Fruit fly (Drosophila melanogaster): ENCODE data around the gene CG31817.

CG31817 gene

DNA sequence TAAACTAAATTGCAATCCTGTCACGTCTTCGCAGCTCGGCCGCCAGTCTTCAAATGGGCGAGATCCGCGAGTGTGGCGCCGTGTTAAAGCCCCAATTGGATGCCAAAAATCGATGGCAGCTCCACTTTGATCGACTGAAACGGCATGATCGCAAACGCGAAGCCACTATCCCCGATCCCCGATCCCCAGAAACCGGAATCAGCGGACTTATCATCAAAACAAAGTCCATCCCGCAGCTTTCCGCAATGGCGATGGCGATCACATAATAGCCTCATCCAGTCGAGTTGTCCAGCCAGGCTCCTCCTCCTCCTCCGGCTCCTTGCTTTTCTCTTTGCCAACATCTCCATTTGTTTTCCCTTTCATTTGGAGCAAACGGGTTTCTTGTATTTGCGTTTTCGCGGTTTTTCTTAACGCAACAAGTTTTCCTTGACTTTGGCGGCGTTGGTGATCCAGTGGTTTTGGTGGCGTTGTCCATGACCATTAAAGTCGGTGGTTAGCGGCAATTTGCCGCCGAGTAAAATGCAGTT, 44.6 kb downstream of the CG31817 start, which contains the start of gene CG13258:
CG13258 (minus strand) TSS at position 51 of the 527 bp plus-strand sequence.
- no peak for TF ChIP-seq Myc (optimal IDR thresholded peaks at IDR 0.05)
- no peak for TF ChIP-seq ttk (optimal IDR thresholded peaks at IDR 0.05)
- TF ChIP-seq psq (optimal IDR thresholded peaks at IDR 0.05), result no peak
- TF ChIP-seq insv (optimal IDR thresholded peaks at IDR 0.05), result no peak
- no peak for TF ChIP-seq Sin3A (optimal IDR thresholded peaks at IDR 0.05)
- TF ChIP-seq h (optimal IDR thresholded peaks at IDR 0.05), result no peak

DNA sequence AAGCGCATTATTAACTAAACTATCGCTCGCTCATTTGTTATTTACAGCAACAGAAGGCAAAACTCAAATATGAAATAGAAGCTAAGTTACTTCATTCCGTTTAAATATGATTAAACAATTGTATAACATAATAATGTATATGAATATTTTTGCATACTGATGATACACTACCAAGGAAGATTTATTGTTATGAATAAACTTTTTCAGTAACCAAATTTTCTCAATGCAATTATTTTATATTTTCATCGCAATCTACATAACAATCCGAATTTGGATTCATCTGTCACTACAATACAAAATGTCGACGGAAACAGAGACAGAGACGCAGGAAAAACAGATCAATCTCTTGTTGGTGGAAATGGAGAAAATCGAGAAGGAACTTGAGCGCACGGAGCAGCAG, 46.7 kb downstream of the CG31817 start, which contains the start of gene CG17329:
CG17329 (plus strand) TSS at position 301 of the 400 bp plus-strand sequence.
- TF ChIP-seq ttk (optimal IDR thresholded peaks at IDR 0.05) (no peak), Myc (optimal IDR thresholded peaks at IDR 0.05) (no peak), Sin3A (optimal IDR thresholded peaks at IDR 0.05) (no peak), h (optimal IDR thresholded peaks at IDR 0.05) (no peak), insv (optimal IDR thresholded peaks at IDR 0.05) (no peak), psq (optimal IDR thresholded peaks at IDR 0.05) (no peak)

DNA sequence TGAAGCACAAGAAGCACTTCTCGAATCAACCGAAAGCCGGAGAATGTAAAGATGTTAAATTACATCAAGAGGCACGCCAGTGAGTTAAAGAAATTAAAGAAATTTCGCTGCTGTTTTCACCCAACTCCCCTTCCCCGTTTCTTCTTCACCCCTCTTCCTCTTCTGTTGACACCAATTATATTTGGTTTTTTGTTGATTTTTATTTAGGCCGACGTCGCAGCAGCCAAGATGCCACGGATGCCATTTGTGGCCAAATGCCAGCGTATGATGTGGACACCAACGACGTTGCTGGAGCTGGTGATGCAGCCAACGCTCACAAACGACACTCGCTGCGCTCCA, 49.3 kb downstream of the CG31817 start:
- no peak for TF ChIP-seq ttk (optimal IDR thresholded peaks at IDR 0.05)
- no peak for TF ChIP-seq h (optimal IDR thresholded peaks at IDR 0.05)
- TF ChIP-seq insv (optimal IDR thresholded peaks at IDR 0.05), result no peak
- TF ChIP-seq Sin3A (optimal IDR thresholded peaks at IDR 0.05), result no peak
- no peak for TF ChIP-seq psq (optimal IDR thresholded peaks at IDR 0.05)
- TF ChIP-seq Myc (optimal IDR thresholded peaks at IDR 0.05), result no peak

DNA sequence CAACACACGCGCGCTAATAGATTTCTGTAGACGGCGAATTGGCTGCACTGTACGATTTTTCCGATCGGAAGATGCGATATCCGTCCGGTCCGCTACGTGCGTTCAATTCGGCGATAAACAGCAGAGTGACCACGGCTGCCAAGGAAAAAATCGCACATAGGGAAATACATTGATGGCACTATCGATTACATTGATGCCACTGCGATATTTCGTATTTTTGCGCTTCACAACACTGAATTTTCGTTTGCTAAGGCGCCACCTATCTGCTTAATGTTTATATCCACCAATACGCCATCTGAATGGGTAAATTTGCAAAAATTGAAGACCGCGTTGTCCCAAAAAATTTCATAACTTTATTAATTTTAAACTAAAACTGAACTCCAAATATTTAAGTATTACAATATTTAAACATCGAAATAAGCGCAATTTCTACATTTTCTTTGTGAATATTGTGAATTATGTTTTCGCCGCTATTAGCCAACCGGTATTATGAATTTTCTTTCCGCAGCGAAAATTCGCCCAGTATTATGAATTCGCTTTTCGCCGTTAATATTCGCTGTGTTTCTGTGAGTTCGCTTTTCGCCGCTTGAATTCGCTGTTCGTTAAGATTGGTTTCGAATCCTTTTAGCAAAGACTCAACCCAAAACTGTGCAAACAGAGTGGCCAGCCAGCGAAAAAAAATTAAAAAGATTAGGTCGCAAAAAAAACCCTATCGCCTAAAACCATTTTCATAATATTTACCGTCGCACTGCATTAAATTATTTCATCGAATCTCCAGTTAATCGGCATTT, 49.9 kb downstream of the CG31817 start, which contains the start of the genes crp and pkaap:
crp (minus strand) TSS at position 129 of the 791 bp plus-strand sequence.
pkaap (plus strand) TSS at position 689 of the 791 bp plus-strand sequence.
- no peak for TF ChIP-seq insv (optimal IDR thresholded peaks at IDR 0.05)
- TF ChIP-seq ttk (optimal IDR thresholded peaks at IDR 0.05), result no peak
- no peak for TF ChIP-seq psq (optimal IDR thresholded peaks at IDR 0.05)
- TF ChIP-seq Sin3A (optimal IDR thresholded peaks at IDR 0.05), result no peak
- no peak for TF ChIP-seq Myc (optimal IDR thresholded peaks at IDR 0.05)
- TF ChIP-seq h (optimal IDR thresholded peaks at IDR 0.05), result no peak

DNA sequence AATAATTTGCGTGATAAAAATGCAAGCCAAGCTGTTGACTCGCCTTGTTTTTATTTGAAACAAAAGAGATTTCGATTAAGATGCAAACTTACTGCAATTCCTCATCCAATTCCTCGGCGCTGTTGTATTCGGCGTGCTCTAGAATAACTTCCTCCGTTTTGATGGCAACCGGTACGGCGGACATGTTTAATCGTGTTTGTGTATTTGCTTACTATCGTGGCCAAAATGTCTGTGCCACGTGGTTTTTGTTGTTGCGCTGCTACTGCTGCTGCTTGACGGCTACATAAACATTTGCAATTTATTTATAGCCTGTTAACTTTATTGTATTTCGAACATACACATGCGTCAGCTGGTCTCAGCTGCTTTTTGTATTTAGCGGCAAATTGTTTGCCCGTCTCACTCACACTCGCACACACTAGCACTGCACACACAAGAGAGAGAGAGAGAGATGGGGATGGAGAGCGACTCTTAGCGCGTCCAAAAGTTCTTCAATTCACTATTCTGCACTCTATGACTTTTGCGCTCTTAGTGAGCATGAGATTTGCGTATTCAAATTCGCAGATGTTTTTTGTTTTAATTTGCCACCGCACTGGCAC, 50.6 kb downstream of the CG31817 start:
- TF ChIP-seq Sin3A (optimal IDR thresholded peaks at IDR 0.05) (no peak), Myc (optimal IDR thresholded peaks at IDR 0.05) (no peak), ttk (optimal IDR thresholded peaks at IDR 0.05) (no peak), insv (optimal IDR thresholded peaks at IDR 0.05) (no peak), psq (optimal IDR thresholded peaks at IDR 0.05) (no peak)

DNA sequence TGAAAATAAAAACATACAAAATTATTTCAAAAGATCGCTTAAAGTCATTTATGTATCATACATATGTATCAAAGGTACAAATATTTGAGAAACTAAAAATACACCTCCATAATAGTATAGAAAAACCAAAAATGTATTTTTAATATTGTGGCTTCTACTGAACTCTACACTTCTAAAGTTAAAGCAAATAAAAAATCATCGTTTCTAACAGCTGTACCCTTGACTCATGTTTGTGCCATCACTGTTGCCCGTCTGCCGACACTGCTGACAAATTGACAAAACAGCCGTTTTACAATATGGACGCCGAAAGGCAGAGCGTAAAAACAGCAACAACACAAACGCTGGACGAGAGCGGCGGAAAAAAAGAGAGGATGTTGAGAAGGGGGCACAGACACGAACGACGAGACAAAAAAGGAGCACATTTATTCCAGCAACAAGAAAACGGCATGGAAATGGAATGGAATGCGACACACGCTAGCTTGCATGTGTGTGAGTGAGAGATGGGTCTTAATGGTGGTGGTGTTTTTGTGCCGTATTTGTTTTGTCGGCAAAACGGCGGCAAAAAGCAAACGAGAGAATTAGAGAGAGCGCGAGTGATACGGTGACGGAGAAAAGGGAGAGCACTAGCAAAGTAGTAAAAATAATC, 51.2 kb downstream of the CG31817 start:
- no peak for TF ChIP-seq h (optimal IDR thresholded peaks at IDR 0.05)
- TF ChIP-seq psq (optimal IDR thresholded peaks at IDR 0.05), result peak; percentile 89
- no peak for TF ChIP-seq insv (optimal IDR thresholded peaks at IDR 0.05)

DNA sequence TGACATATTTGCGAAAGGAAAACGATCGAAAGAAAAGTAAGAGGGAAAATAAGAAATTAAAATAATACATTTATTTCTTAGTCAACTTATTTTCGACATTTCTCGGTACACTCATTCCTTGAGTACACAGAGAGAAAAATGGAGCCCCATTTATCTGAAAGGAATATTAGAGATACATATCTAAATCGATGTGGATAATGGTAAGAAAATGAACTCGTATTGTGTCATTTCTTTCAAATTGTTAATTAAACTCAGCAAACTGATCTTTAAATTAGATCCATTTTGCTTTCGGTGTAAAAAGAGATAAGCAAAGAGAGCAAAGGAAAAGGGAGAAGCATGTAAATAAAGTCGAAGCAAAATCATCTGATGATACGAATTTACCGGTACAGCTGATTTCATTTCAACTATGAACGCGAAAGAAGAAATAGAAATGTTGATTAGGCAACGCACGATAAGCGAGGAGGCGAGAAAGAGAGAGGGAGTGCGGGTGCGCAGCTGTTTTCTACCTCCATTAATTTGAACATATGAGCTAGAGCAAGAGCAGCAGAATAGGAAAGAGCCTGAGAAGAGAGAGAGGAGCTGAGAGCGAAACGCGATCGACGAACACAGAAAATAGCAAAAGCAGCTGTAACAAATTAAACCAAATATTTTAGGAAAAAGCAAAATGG, 51.9 kb downstream of the CG31817 start:
- TF ChIP-seq Myc (optimal IDR thresholded peaks at IDR 0.05) (no peak), ttk (optimal IDR thresholded peaks at IDR 0.05) (no peak), Sin3A (optimal IDR thresholded peaks at IDR 0.05) (no peak), h (optimal IDR thresholded peaks at IDR 0.05) (no peak), psq (optimal IDR thresholded peaks at IDR 0.05) (no peak), insv (optimal IDR thresholded peaks at IDR 0.05) (no peak)

DNA sequence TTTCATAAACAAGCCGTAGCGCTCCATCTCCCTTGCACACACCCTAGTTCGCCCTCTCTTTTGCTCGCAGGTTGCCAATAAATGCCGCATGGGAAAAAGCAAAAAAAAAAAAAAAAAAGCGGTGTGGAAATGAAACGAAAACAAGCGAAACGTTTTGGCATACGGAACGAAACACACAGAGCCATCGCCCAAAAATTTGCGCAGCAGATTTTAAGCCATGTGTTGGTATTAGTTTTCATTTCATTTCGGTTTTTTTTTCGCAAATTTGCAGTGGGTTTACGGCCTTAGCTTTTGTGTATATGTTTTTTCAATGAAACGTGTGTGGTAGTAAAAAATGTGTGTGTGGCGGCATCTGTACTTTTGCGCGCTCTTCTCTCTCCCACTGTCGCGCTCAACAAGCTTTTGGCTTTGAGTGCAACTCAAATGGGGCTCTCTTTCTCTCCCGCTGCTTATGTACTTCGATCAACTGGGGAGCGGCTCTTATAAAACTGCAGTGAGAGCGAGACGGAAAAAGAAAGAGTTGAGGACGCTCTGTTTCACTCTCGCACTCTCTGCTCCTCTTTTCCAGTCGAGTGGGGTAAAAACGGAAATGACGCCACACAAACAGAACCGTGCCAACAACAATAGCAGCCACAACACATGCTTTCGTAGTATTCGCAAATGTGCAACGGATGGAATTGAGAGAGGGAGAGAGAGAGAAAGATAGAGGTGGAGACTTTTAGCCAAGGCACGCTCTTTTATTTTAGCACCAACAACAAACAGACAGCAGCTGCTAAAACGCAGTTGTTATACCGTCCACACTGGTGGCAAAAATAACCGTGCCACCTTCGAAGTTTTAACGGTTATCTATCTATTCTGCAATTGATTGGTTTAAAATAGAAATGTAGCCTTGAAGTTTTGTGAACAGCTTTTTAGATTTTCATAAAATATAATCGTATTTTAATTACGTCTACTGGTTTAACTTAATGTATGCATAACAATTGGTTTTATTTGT, 53.1 kb downstream of the CG31817 start:
- no peak for TF ChIP-seq Myc (optimal IDR thresholded peaks at IDR 0.05)
- no peak for TF ChIP-seq h (optimal IDR thresholded peaks at IDR 0.05)
- no peak for TF ChIP-seq Sin3A (optimal IDR thresholded peaks at IDR 0.05)
- no peak for TF ChIP-seq ttk (optimal IDR thresholded peaks at IDR 0.05)
- no peak for TF ChIP-seq psq (optimal IDR thresholded peaks at IDR 0.05)

DNA sequence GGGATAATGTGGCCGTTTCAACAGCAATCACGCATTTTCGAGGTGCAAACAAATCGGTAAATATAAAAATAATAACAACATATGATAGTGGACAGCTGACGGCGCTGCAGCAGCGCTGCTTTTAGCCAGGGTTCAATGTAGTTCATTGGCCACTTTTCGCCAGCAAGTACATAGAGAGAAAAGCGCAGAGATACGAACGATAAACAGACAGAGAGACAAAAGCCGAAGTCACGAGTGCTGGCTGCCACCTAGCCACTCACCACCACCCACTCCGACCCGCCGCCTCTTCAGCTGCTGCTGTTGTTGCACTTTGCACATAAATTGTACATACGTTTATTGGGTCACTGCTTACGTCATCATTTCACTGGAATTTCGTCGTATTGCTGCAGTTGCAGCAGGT, 54.8 kb downstream of the CG31817 start:
- no peak for TF ChIP-seq insv (optimal IDR thresholded peaks at IDR 0.05)
- no peak for TF ChIP-seq Myc (optimal IDR thresholded peaks at IDR 0.05)
- no peak for TF ChIP-seq ttk (optimal IDR thresholded peaks at IDR 0.05)
- no peak for TF ChIP-seq Sin3A (optimal IDR thresholded peaks at IDR 0.05)
- no peak for TF ChIP-seq psq (optimal IDR thresholded peaks at IDR 0.05)
- TF ChIP-seq h (optimal IDR thresholded peaks at IDR 0.05), result no peak

DNA sequence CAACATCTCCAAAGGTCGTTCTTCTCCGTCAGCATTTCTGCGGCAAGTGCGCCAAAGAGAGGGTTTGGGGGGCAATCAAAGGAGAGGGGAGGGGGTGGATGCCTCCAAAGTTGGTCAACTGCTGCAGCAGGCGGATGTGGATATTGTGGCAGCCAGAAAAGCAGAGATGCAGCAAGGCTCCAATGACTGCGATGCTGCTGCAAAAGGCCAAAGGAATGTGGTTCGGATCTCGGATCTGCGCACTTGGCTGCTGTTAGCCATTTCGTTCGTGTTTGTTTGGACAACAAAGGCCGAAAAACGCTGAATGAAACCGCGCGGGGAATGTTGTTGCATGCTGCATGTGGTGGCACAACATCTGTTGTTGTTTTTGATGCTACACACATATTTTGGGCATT, 55.6 kb downstream of the CG31817 start:
- TF ChIP-seq Myc (optimal IDR thresholded peaks at IDR 0.05), result no peak
- no peak for TF ChIP-seq Sin3A (optimal IDR thresholded peaks at IDR 0.05)

All from Kc167 (cell line).